Worm (Caenorhabditis elegans): ENCODE data around the gene F53G2.12.

Gene F53G2.12

DNA sequence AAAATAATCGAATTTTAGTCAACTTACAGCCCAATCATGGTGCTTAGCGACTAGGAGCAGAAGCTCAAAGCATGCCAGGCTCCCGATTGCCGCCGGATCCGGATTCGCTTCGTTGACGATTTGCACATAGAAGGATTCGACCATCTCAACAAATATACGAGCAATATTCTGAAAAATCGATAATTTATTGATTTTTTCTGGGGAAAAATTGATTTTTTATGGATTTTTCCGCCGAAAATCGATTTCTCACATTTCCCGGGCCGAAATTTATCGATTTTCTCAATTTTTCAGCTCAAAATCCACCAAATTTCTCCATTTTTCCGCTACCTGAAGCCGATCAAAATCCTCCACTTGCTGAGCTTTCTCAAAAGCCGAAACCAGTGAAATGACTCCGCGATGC, 10.0 kb downstream of the F53G2.12 start:
- no peak for TF ChIP-seq mep-1 (tag; optimal IDR thresholded peaks at IDR 0.05)
- TF ChIP-seq ztf-11 (tag; optimal IDR thresholded peaks at IDR 0.05) = no peak
- no peak for TF ChIP-seq blmp-1 (tag; optimal IDR thresholded peaks at IDR 0.05)
- no peak for TF ChIP-seq Y116A8C.19 (tag; optimal IDR thresholded peaks at IDR 0.05; ENCODE audit: borderline replicate concordance)
- TF ChIP-seq ama-1 (optimal IDR thresholded peaks at IDR 0.05) = no peak
- no peak for TF ChIP-seq snu-23 (GFP tag; optimal IDR thresholded peaks at IDR 0.05)
- TF ChIP-seq zag-1 (tag; optimal IDR thresholded peaks at IDR 0.05) = no peak
- no peak for TF ChIP-seq fkh-4 (tag; optimal IDR thresholded peaks at IDR 0.05; ENCODE audit: borderline replicate concordance)
- TF ChIP-seq skn-1 (tag; optimal IDR thresholded peaks at IDR 0.05) = no peak
- TF ChIP-seq mdl-1 (tag; optimal IDR thresholded peaks at IDR 0.05) = no peak
- TF ChIP-seq unc-130 (tag; optimal IDR thresholded peaks at IDR 0.05) = no peak
- TF ChIP-seq ceh-8 (GFP tag; optimal IDR thresholded peaks at IDR 0.05) = no peak

DNA sequence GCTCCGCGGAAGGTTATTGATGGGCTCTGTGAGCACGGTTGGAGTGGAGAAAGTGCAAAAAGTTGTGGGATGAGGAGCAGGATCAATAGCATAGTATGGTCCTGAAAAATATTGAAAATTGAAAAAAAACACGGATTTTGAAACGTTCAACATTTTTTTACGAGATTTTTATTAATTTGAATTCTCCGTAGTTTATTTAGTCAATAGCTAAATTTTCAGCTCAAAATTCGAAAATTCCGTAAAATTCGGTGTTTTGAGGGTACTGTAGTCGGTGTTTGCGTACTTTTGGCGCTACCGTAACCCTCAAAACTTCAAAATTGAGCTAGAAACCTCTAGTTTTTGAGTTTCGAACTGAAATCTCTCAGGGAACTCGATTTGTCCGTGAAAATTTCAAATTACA, 20.0 kb downstream of the F53G2.12 start, which contains the start of gene pqn-42:
Gene pqn-42, minus strand, starts transcription at position 101 of the 400 bp plus-strand sequence.
- TF ChIP-seq egl-27 (tag; optimal IDR thresholded peaks at IDR 0.05) (no peak), sptf-1 (tag; optimal IDR thresholded peaks at IDR 0.05) (no peak), ztf-4 (tag; optimal IDR thresholded peaks at IDR 0.05) (no peak), mdl-1 (tag; optimal IDR thresholded peaks at IDR 0.05) (no peak), vab-15 (tag; optimal IDR thresholded peaks at IDR 0.05) (no peak), ztf-11 (tag; optimal IDR thresholded peaks at IDR 0.05) (no peak), nhr-47 (tag; optimal IDR thresholded peaks at IDR 0.05) (no peak), irx-1 (tag; optimal IDR thresholded peaks at IDR 0.05) (no peak), aly-2 (tag; optimal IDR thresholded peaks at IDR 0.05) (no peak), unc-98 (GFP tag; IDR thresholded peaks at IDR 0.05) (no peak), efl-1 (optimal IDR thresholded peaks at IDR 0.05) (no peak), efl-1 (GFP tag; optimal IDR thresholded peaks at IDR 0.05 in 1 of 2) (no peak), pqm-1 (tag; optimal IDR thresholded peaks at IDR 0.05) (no peak), zip-4 (GFP tag; optimal IDR thresholded peaks at IDR 0.05) (no peak), nhr-19 (GFP tag; conservative IDR thresholded peaks at IDR 0.05) (no peak), ama-1 (optimal IDR thresholded peaks at IDR 0.05) (no peak)

DNA sequence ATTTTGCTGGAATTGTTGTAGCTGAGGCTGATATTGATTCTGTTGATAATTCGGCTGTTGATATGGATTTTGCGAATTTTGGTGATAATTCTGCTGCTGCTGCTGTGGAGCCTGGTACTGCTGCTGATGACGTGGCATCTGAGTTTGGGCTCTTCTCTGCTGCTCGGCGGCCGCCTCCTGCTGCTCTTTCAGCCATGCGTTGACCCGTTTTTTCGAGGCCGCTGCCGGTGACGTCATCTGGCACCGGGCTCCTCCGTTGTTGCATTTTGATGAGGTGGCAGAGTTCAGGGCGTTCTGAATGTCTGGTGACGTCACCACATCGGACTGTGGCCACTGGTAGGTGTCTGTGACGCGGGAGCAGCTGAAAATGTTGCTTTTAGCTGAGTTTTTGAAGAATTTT, 21.9 kb downstream of the F53G2.12 start:
- TF ChIP-seq C04F5.9 (tag; optimal IDR thresholded peaks at IDR 0.05) (no peak), ztf-4 (tag; optimal IDR thresholded peaks at IDR 0.05) (no peak), zip-4 (GFP tag; optimal IDR thresholded peaks at IDR 0.05) (no peak), nhr-84 (tag; optimal IDR thresholded peaks at IDR 0.05) (no peak), irx-1 (tag; optimal IDR thresholded peaks at IDR 0.05) (no peak), C34B4.2 (tag; optimal IDR thresholded peaks at IDR 0.05) (no peak), elt-2 (tag; optimal IDR thresholded peaks at IDR 0.05) (no peak), lin-13 (GFP tag; optimal IDR thresholded peaks at IDR 0.05) (no peak), ceh-88 (GFP tag; IDR thresholded peaks at IDR 0.05) (no peak), nhr-19 (GFP tag; conservative IDR thresholded peaks at IDR 0.05) (no peak)

- no peak for TF ChIP-seq elt-3 (tag; optimal IDR thresholded peaks at IDR 0.05)
- TF ChIP-seq efl-1 (optimal IDR thresholded peaks at IDR 0.05) = no peak
- TF ChIP-seq efl-1 (GFP tag; optimal IDR thresholded peaks at IDR 0.05 in 1 of 2) = peak in 1 of 2 experiments; percentile 30
- TF ChIP-seq lin-15B (tag; optimal IDR thresholded peaks at IDR 0.05) = no peak
- TF ChIP-seq fkh-10 (GFP tag; optimal IDR thresholded peaks at IDR 0.05) = no peak
- peak; percentile 20 to 30 for TF ChIP-seq lsy-2 (tag; optimal IDR thresholded peaks at IDR 0.05)
- TF ChIP-seq C34B4.2 (tag; optimal IDR thresholded peaks at IDR 0.05) = no peak
- TF ChIP-seq dsc-1 (tag; optimal IDR thresholded peaks at IDR 0.05) = no peak
- TF ChIP-seq mep-1 (tag; optimal IDR thresholded peaks at IDR 0.05) = no peak
- no peak for TF ChIP-seq mef-2 (tag; optimal IDR thresholded peaks at IDR 0.05)
These were observed 22.8 kb downstream of the F53G2.12 start for ce11 chrII:2455931-2456576.

Data from whole organism, L1 larva.